Worm (Caenorhabditis elegans): ENCODE results near the gene ZK643.2.

ce11 chrIII:8985461-8985860, 29.1 kb downstream of the ZK643.2 start:
- TF ChIP-seq ztf-23 (GFP tag; IDR thresholded peaks at IDR 0.05) = no peak
- no peak for TF ChIP-seq T22C8.4 (GFP tag; IDR thresholded peaks at IDR 0.05)
- TF ChIP-seq tab-1 (GFP tag; IDR thresholded peaks at IDR 0.05) = no peak
- no peak for TF ChIP-seq flt-1 (GFP tag; IDR thresholded peaks at IDR 0.05)
